Worm (Caenorhabditis elegans) whole organism, L2 larva: ENCODE measurements around the gene lrx-1.

ENCODE experiments used
- C34F6.9 ChIP-seq: fragments of 150-350 bp; optimal IDR thresholded peaks from 2 replicates; lab custom pipeline; 2014; ENCODE audit warnings: missing biosample characterization, missing genetic modification characterization
- F13H6.1 ChIP-seq: sonication (generic microtip); optimal IDR thresholded peaks from 2 replicates; lab custom pipeline; 2016; ENCODE audit warnings: missing genetic modification characterization, missing compliant biosample characterization
- R02D3.7 ChIP-seq: fragments of 150-350 bp; optimal IDR thresholded peaks from 2 replicates; lab custom pipeline; 2014; ENCODE audit warnings: missing biosample characterization, missing genetic modification characterization
- Y55F3AM.14 ChIP-seq: fragments of 200-800 bp; sonication (Bioruptor generic); optimal IDR thresholded peaks from 2 replicates; lab custom pipeline; 2018; ENCODE audit warnings: mild to moderate bottlenecking, missing genetic modification characterization, missing compliant biosample characterization
- ZK546.5 ChIP-seq: sonication (generic microtip); optimal IDR thresholded peaks from 2 replicates; lab custom pipeline; 2017; ENCODE audit warnings: missing biosample characterization, missing genetic modification characterization
- alr-1 ChIP-seq: fragments of 150-350 bp; optimal IDR thresholded peaks from 2 replicates; lab custom pipeline; 2014; ENCODE audit warnings: missing biosample characterization, missing genetic modification characterization
- aly-2 ChIP-seq: fragments of 150-350 bp; optimal IDR thresholded peaks from 2 replicates; lab custom pipeline; 2014; ENCODE audit warnings: missing biosample characterization, missing genetic modification characterization
- ama-1 ChIP-seq: fragments of 150-350 bp; optimal IDR thresholded peaks from 2 replicates; lab custom pipeline; 2018; ENCODE audit warnings: inconsistent platforms
- blmp-1 ChIP-seq: sonication (generic microtip); optimal IDR thresholded peaks from 2 replicates; lab custom pipeline; 2017; ENCODE audit warnings: missing genetic modification characterization, mild to moderate bottlenecking, missing compliant biosample characterization, antibody characterized with exemption, moderate library complexity; ENCODE audit not compliant: insufficient read depth
- ceh-16 ChIP-seq: fragments of 150-350 bp; optimal IDR thresholded peaks from 2 replicates; lab custom pipeline; 2014; ENCODE audit warnings: missing biosample characterization, missing genetic modification characterization
- ceh-82 ChIP-seq: fragments of 150-350 bp; optimal IDR thresholded peaks from 2 replicates; lab custom pipeline; 2014; ENCODE audit warnings: missing biosample characterization, missing genetic modification characterization
- crh-2 ChIP-seq: sonication (generic microtip); optimal IDR thresholded peaks from 2 replicates; lab custom pipeline; 2017; ENCODE audit warnings: missing biosample characterization, missing genetic modification characterization
- dmd-4 ChIP-seq: sonication (generic microtip); optimal IDR thresholded peaks from 2 replicates; lab custom pipeline; 2017; ENCODE audit warnings: missing biosample characterization, missing genetic modification characterization
- egl-27 ChIP-seq: sonication (generic microtip); optimal IDR thresholded peaks from 3 replicates; lab custom pipeline; 2017; ENCODE audit warnings: missing biosample characterization, missing genetic modification reagents, missing genetic modification characterization
- elt-1 ChIP-seq: fragments of 150-350 bp; optimal IDR thresholded peaks from 2 replicates; lab custom pipeline; 2014; ENCODE audit warnings: missing biosample characterization, missing genetic modification characterization
- elt-3 ChIP-seq: sonication (generic microtip); optimal IDR thresholded peaks from 2 replicates; lab custom pipeline; 2017; ENCODE audit warnings: missing biosample characterization, missing genetic modification characterization
- fos-1 ChIP-seq: fragments of 150-350 bp; optimal IDR thresholded peaks from 2 replicates; lab custom pipeline; 2014; ENCODE audit warnings: missing biosample characterization, missing genetic modification characterization
- gmeb-1 ChIP-seq: fragments of 150-350 bp; optimal IDR thresholded peaks from 2 replicates; lab custom pipeline; 2014; ENCODE audit warnings: missing biosample characterization, missing genetic modification characterization
- lin-11 ChIP-seq: fragments of 150-350 bp; sonication (generic microtip); optimal IDR thresholded peaks from 2 replicates; lab custom pipeline; 2014; ENCODE audit warnings: missing biosample characterization, missing genetic modification characterization, inconsistent platforms, mixed read lengths
- lin-13 ChIP-seq: fragments of 150-350 bp; optimal IDR thresholded peaks from 2 replicates; lab custom pipeline; 2014; ENCODE audit warnings: missing biosample characterization, missing genetic modification reagents, missing genetic modification characterization
- lin-39 ChIP-seq: fragments of 150-350 bp; optimal IDR thresholded peaks from 2 replicates; lab custom pipeline; 2014; ENCODE audit warnings: missing biosample characterization, missing genetic modification reagents, missing genetic modification characterization
- lsy-2 ChIP-seq, 2 experiments: fragments of 150-350 bp in 1 of 2; sonication (generic microtip) in 1 of 2; optimal IDR thresholded peaks; 2 replicates each; lab custom pipeline; 2014 to 2017; ENCODE audit warnings: missing biosample characterization in 2 of 2, missing genetic modification characterization in 2 of 2
- mab-5 ChIP-seq: fragments of 150-350 bp; optimal IDR thresholded peaks from 2 replicates; lab custom pipeline; 2014; ENCODE audit warnings: missing biosample characterization, missing genetic modification characterization
- mbf-1 ChIP-seq: sonication (generic microtip); optimal IDR thresholded peaks from 2 replicates; lab custom pipeline; 2017; ENCODE audit warnings: missing biosample characterization, missing genetic modification characterization
- mdl-1 ChIP-seq, 2 experiments: fragments of 150-350 bp in 1 of 2; sonication (generic microtip) in 1 of 2; optimal IDR thresholded peaks; 2 replicates each; lab custom pipeline; 2017; ENCODE audit warnings: missing biosample characterization in 2 of 2, missing genetic modification characterization in 2 of 2
- nhr-10 ChIP-seq: sonication (generic microtip); optimal IDR thresholded peaks from 2 replicates; lab custom pipeline; 2017; ENCODE audit warnings: missing biosample characterization, missing genetic modification characterization
- nhr-11 ChIP-seq: fragments of 150-350 bp; optimal IDR thresholded peaks from 2 replicates; lab custom pipeline; 2014; ENCODE audit warnings: missing biosample characterization, missing genetic modification characterization
- nhr-12 ChIP-seq: fragments of 150-350 bp; optimal IDR thresholded peaks from 2 replicates; lab custom pipeline; 2014; ENCODE audit warnings: missing biosample characterization, missing genetic modification characterization
- nhr-129 ChIP-seq: fragments of 150-350 bp; optimal IDR thresholded peaks from 2 replicates; lab custom pipeline; 2014; ENCODE audit warnings: missing biosample characterization, missing genetic modification characterization
- nhr-21 ChIP-seq: fragments of 150-350 bp; optimal IDR thresholded peaks from 2 replicates; lab custom pipeline; 2014; ENCODE audit warnings: missing biosample characterization, missing genetic modification characterization
- nhr-23 ChIP-seq: fragments of 150-350 bp; optimal IDR thresholded peaks from 2 replicates; lab custom pipeline; 2014; ENCODE audit warnings: missing biosample characterization, missing genetic modification reagents, missing genetic modification characterization
- nhr-237 ChIP-seq: fragments of 150-350 bp; optimal IDR thresholded peaks from 2 replicates; lab custom pipeline; 2014; ENCODE audit warnings: missing biosample characterization, missing genetic modification characterization
- nhr-25 ChIP-seq: fragments of 150-350 bp; sonication (generic microtip); optimal IDR thresholded peaks from 3 replicates; lab custom pipeline; 2014; ENCODE audit warnings: missing biosample characterization, missing genetic modification characterization
- nhr-6 ChIP-seq: fragments of 150-350 bp; optimal IDR thresholded peaks from 2 replicates; lab custom pipeline; 2014; ENCODE audit warnings: missing biosample characterization, missing genetic modification characterization
- nhr-77 ChIP-seq: fragments of 150-350 bp; optimal IDR thresholded peaks from 2 replicates; lab custom pipeline; 2014; ENCODE audit warnings: missing biosample characterization, missing genetic modification characterization
- peb-1 ChIP-seq: fragments of 150-350 bp; optimal IDR thresholded peaks from 2 replicates; lab custom pipeline; 2014; ENCODE audit warnings: missing biosample characterization, missing genetic modification characterization
- sem-4 ChIP-seq: fragments of 150-350 bp; optimal IDR thresholded peaks from 2 replicates; lab custom pipeline; 2014; ENCODE audit warnings: missing biosample characterization, missing genetic modification reagents, missing genetic modification characterization
- skn-1 ChIP-seq: sonication (generic microtip); optimal IDR thresholded peaks from 2 replicates; lab custom pipeline; 2017; ENCODE audit warnings: missing biosample characterization, missing genetic modification characterization
- sma-3 ChIP-seq: sonication (generic microtip); optimal IDR thresholded peaks from 2 replicates; lab custom pipeline; 2016; ENCODE audit warnings: missing genetic modification reagents, missing genetic modification characterization, missing compliant biosample characterization
- sma-9 ChIP-seq, 2 experiments: fragments of 150-350 bp in 1 of 2; sonication (generic microtip) in 1 of 2; optimal IDR thresholded peaks; 2 replicates each; lab custom pipeline; 2014 to 2016; ENCODE audit warnings: missing genetic modification characterization in 2 of 2, mild to moderate bottlenecking in 1 of 2, missing biosample characterization in 1 of 2, missing compliant biosample characterization in 1 of 2, missing genetic modification reagents in 1 of 2, moderate library complexity in 1 of 2
- snpc-4 ChIP-seq: fragments of 150-350 bp; optimal IDR thresholded peaks from 2 replicates; lab custom pipeline; 2014; ENCODE audit warnings: missing biosample characterization, missing genetic modification characterization
- unc-39 ChIP-seq: fragments of 150-350 bp; optimal IDR thresholded peaks from 2 replicates; lab custom pipeline; 2014; ENCODE audit warnings: missing biosample characterization, missing genetic modification characterization
- unc-55 ChIP-seq: fragments of 150-350 bp; sonication (generic microtip); optimal IDR thresholded peaks from 3 replicates; lab custom pipeline; 2014; ENCODE audit warnings: missing biosample characterization, missing genetic modification reagents, missing genetic modification characterization
- unc-62 ChIP-seq: fragments of 150-350 bp; optimal IDR thresholded peaks from 2 replicates; lab custom pipeline; 2014; ENCODE audit warnings: missing biosample characterization, missing genetic modification reagents, missing genetic modification characterization
- zag-1 ChIP-seq: fragments of 150-350 bp; optimal IDR thresholded peaks from 2 replicates; lab custom pipeline; 2014; ENCODE audit warnings: missing biosample characterization, missing genetic modification characterization
- ztf-1 ChIP-seq: fragments of 200-800 bp; sonication (Bioruptor generic); conservative IDR thresholded peaks from 2 replicates; pipeline ENCODE4 v1.3.6; 2022; ENCODE audit warnings: missing genetic modification characterization, missing compliant biosample characterization
- ztf-11 ChIP-seq: sonication (generic microtip); optimal IDR thresholded peaks from 2 replicates; lab custom pipeline; 2017; ENCODE audit warnings: missing biosample characterization, missing genetic modification characterization
- ztf-4 ChIP-seq: fragments of 150-350 bp; optimal IDR thresholded peaks from 2 replicates; lab custom pipeline; 2014; ENCODE audit warnings: missing biosample characterization, missing genetic modification characterization

lrx-1 gene

DNA sequence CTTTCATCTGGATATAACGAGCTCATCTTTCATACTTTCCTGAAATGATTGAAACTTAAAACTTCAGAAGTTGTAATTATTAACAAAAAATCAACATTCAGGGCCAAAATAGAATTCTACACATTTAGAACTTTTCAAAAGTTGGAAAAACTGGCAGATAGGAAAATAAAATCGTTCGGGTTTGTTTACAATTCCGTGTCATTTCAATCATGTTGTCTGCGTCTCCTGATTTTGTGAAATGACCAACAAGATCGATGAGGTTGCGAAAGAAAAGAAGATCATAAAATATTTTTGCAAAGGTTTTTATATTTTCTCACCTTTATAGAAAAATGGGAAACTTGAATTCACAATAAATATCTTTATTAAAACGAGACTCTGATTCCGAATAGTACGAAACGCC, 36.2 kb downstream of the lrx-1 start, which contains the start of gene rskd-1:
Gene rskd-1 (minus strand): TSS at position 39 of the 400 bp plus-strand sequence.
- TF ChIP-seq alr-1 (tag; lab: Kevin White, UChicago) (no peak), lsy-2 (tag; optimal IDR thresholded peaks at IDR 0.05; lab: Kevin White, UChicago) (peak in 1 of 2 experiments; percentile 35), nhr-25 (peak; percentile 53), ZK546.5 (tag; lab: Kevin White, UChicago) (no peak), C34F6.9 (peak; percentile 27), nhr-23 (tag; lab: Kevin White, UChicago) (no peak), lin-13 (peak; percentile 10), crh-2 (peak; percentile 35), unc-39 (no peak), ama-1 (lab: Kevin White, UChicago) (no peak), snpc-4 (tag; lab: Kevin White, UChicago) (no peak), unc-55 (no peak), fos-1 (peak; percentile 2), mab-5 (tag; lab: Kevin White, UChicago) (no peak), nhr-10 (no peak), nhr-129 (tag; lab: Kevin White, UChicago) (no peak), peb-1 (tag; lab: Kevin White, UChicago) (no peak), gmeb-1 (tag; lab: Kevin White, UChicago) (no peak)

DNA sequence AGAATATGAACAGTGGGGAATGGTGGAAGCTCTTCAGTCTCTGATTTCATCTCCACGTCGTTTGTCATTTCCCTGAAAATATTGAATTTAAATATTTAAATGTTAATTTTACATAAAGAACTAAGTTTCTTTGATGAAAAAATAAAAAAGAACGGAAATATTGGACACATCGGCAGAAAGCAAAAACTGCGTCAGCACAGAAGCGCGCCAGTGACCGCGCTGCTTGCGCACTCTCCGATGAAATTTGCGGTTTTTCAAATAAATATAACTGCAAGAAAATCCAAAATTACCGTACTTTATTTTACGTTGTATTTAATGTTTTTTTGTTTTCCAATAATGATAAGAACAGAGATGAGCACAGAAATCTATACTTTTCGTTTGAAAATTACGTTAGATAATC, 39.2 kb downstream of the lrx-1 start, which contains the start of the genes srpa-68 and srh-16:
Gene srpa-68 (minus strand): TSS at position 72 of the 400 bp plus-strand sequence.
Gene srh-16 (plus strand): TSS at position 275 of the 400 bp plus-strand sequence.
- TF ChIP-seq C34F6.9 (peak; percentile 91), crh-2 (peak; percentile 91), elt-1 (tag; lab: Kevin White, UChicago) (no peak), ceh-82 (tag; lab: Kevin White, UChicago) (peak; percentile 53), nhr-6 (tag; lab: Kevin White, UChicago) (no peak), egl-27 (tag; lab: Kevin White, UChicago) (peak; percentile 65), ztf-1 (GFP tag; lab: Robert Waterston, UW) (no peak), ztf-4 (tag; lab: Kevin White, UChicago) (peak; percentile 61), nhr-21 (tag; lab: Kevin White, UChicago) (peak; percentile 79), ztf-11 (tag; lab: Kevin White, UChicago) (no peak), zag-1 (tag; lab: Kevin White, UChicago) (peak; percentile 37), R02D3.7 (tag; lab: Kevin White, UChicago) (peak; percentile 77), mdl-1 (tag; optimal IDR thresholded peaks at IDR 0.05; lab: Kevin White, UChicago) (no peak), sma-9 (GFP tag; optimal IDR thresholded peaks at IDR 0.05; lab: Kevin White, UChicago) (peak; percentile 95), sma-9 (tag; optimal IDR thresholded peaks at IDR 0.05; lab: Kevin White, UChicago) (no peak), nhr-77 (no peak), Y55F3AM.14 (GFP tag; lab: Kevin White, UChicago) (peak; percentile 22), alr-1 (tag; lab: Kevin White, UChicago) (no peak), skn-1 (no peak), nhr-23 (tag; lab: Kevin White, UChicago) (no peak), nhr-25 (peak; percentile 88), nhr-11 (no peak), F13H6.1 (tag; lab: Kevin White, UChicago) (peak; percentile 88), peb-1 (tag; lab: Kevin White, UChicago) (no peak), nhr-129 (tag; lab: Kevin White, UChicago) (peak; percentile 56), lin-13 (peak; percentile 81), unc-62 (GFP tag; lab: Kevin White, UChicago) (peak; percentile 43), blmp-1 (peak; percentile 47), ama-1 (lab: Kevin White, UChicago) (peak; percentile 41), sem-4 (tag; lab: Kevin White, UChicago) (peak; percentile 83), nhr-10 (peak; percentile 70), lin-39 (no peak), elt-3 (no peak), mbf-1 (no peak), fos-1 (peak; percentile 69), lsy-2 (tag; optimal IDR thresholded peaks at IDR 0.05; lab: Kevin White, UChicago) (peak; percentile 90 to 95), nhr-12 (tag; lab: Kevin White, UChicago) (no peak), mab-5 (tag; lab: Kevin White, UChicago) (peak; percentile 93), sma-3 (GFP tag; lab: Kevin White, UChicago) (peak; percentile 90), gmeb-1 (tag; lab: Kevin White, UChicago) (peak; percentile 99), lin-11 (tag; lab: Kevin White, UChicago) (peak; percentile 81), ZK546.5 (tag; lab: Kevin White, UChicago) (peak; percentile 26), nhr-237 (tag; lab: Kevin White, UChicago) (peak; percentile 56), snpc-4 (tag; lab: Kevin White, UChicago) (peak; percentile 74), aly-2 (tag; lab: Kevin White, UChicago) (no peak), unc-55 (peak; percentile 95), unc-39 (no peak), ceh-16 (tag; lab: Kevin White, UChicago) (peak; percentile 75), dmd-4 (tag; lab: Kevin White, UChicago) (peak; percentile 45)
